Fruit fly (Drosophila melanogaster): Measurements from ENCODE around the gene eEF1gamma.

The eEF1gamma gene

DNA sequence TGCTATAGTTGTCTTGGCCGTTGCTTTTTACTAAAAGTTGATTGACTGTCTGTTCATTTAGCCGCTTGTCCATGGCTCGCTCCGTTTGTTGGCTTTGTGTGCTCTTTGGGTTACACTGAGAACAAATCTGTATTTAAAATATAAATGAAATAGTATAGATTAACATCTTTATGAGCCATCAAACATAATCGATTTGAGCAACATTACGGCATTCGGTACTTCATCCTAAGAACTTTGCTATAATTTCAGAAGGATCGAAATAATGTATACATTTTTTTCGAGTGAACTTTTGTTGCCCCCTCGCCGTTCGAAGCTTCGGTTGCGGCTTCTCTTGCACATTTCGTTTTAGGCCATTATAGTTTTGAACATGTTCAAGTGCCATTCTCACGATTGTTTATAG is 12.0 kb upstream of the eEF1gamma start (continued):
- peak; percentile 54 for TF ChIP-seq ttk (GFP tag; IDR thresholded peaks at IDR 0.05)
- TF ChIP-seq btn (GFP tag; optimal IDR thresholded peaks at IDR 0.05): no peak
- TF ChIP-seq zfh1 (GFP tag; IDR thresholded peaks at IDR 0.05): peak; percentile 75
- TF ChIP-seq CG1792 (GFP tag; optimal IDR thresholded peaks at IDR 0.05): no peak
- TF ChIP-seq CG4707 (GFP tag; optimal IDR thresholded peaks at IDR 0.05): peak; percentile 71
- no peak for TF ChIP-seq CG8478 (optimal IDR thresholded peaks at IDR 0.05)
- no peak for TF ChIP-seq hb (GFP tag; IDR thresholded peaks at IDR 0.05; ENCODE audit: partially characterized antibody)
- no peak for TF ChIP-seq sima (GFP tag; optimal IDR thresholded peaks at IDR 0.05)
- TF ChIP-seq CG12391 (tag; optimal IDR thresholded peaks at IDR 0.05): peak; percentile 77
- TF ChIP-seq Hsf (GFP tag; optimal IDR thresholded peaks at IDR 0.05): peak; percentile 43
- no peak for TF ChIP-seq CG6854 (GFP tag; optimal IDR thresholded peaks at IDR 0.05)
- no peak for TF ChIP-seq Fer2 (tag; optimal IDR thresholded peaks at IDR 0.05)
- peak; percentile 33 for TF ChIP-seq Atf3 (GFP tag; optimal IDR thresholded peaks at IDR 0.05)
- no peak for TF ChIP-seq Sin3A (optimal IDR thresholded peaks at IDR 0.05)
- TF ChIP-seq Scr (GFP tag; IDR thresholded peaks at IDR 0.05; ENCODE audit: partially characterized antibody): no peak
- no peak for TF ChIP-seq CG16813 (GFP tag; IDR thresholded peaks at IDR 0.05; ENCODE audit: partially characterized antibody)
- peak; percentile 15 for TF ChIP-seq CG18011 (GFP tag; optimal IDR thresholded peaks at IDR 0.05)
- peak; percentile 23 for TF ChIP-seq Chrac-16 (GFP tag; optimal IDR thresholded peaks at IDR 0.05)
- no peak for TF ChIP-seq pfk (GFP tag; optimal IDR thresholded peaks at IDR 0.05)
- TF ChIP-seq dpn (GFP tag; optimal IDR thresholded peaks at IDR 0.05): peak; percentile 14 to 61
- no peak for TF ChIP-seq jumu (GFP tag; optimal IDR thresholded peaks at IDR 0.05)
- TF ChIP-seq Mad (GFP tag; optimal IDR thresholded peaks at IDR 0.05): peak; percentile 27
- TF ChIP-seq TFAM (GFP tag; optimal IDR thresholded peaks at IDR 0.05): no peak
- TF ChIP-seq kay (GFP tag; optimal IDR thresholded peaks at IDR 0.05): no peak
- TF ChIP-seq gt (GFP tag; IDR thresholded peaks at IDR 0.05): no peak
- peak; percentile 66 for TF ChIP-seq esg (GFP tag; conservative IDR thresholded peaks at IDR 0.05)
- TF ChIP-seq salm (tag; optimal IDR thresholded peaks at IDR 0.05): peak; percentile 40
- peak; percentile 0 for TF ChIP-seq Nf-YC (tag; optimal IDR thresholded peaks at IDR 0.05)
- TF ChIP-seq psq (GFP tag; optimal IDR thresholded peaks at IDR 0.05): no peak
- peak; percentile 66 for TF ChIP-seq CG12071 (GFP tag; optimal IDR thresholded peaks at IDR 0.05)
- TF ChIP-seq CG8281 (tag; optimal IDR thresholded peaks at IDR 0.05): peak; percentile 39
- TF ChIP-seq Sox100B (GFP tag; optimal IDR thresholded peaks at IDR 0.05): peak; percentile 59
- TF ChIP-seq CG6813 (GFP tag; optimal IDR thresholded peaks at IDR 0.05): peak; percentile 54
- no peak for TF ChIP-seq zf30C (GFP tag; optimal IDR thresholded peaks at IDR 0.05)
- peak; percentile 26; the same call in 1 of the 2 replicates for TF ChIP-seq ssp (GFP tag; IDR thresholded peaks at IDR 0.05)
- no peak for TF ChIP-seq Dp (GFP tag; optimal IDR thresholded peaks at IDR 0.05)
- no peak for TF ChIP-seq CTCF (GFP tag; optimal IDR thresholded peaks at IDR 0.05)
- TF ChIP-seq Hr3 (GFP tag; optimal IDR thresholded peaks at IDR 0.05): peak; percentile 67
- peak; percentile 69 for TF ChIP-seq CG15601 (tag; optimal IDR thresholded peaks at IDR 0.05)
- peak; percentile 79 for TF ChIP-seq CG2678 (tag; optimal IDR thresholded peaks at IDR 0.05)
- TF ChIP-seq NC2α (GFP tag; optimal IDR thresholded peaks at IDR 0.05): no peak
- TF ChIP-seq BEAF-32 (GFP tag; optimal IDR thresholded peaks at IDR 0.05): no peak
- no peak for TF ChIP-seq gsb (GFP tag; IDR thresholded peaks at IDR 0.05)
- no peak for TF ChIP-seq trh (GFP tag; optimal IDR thresholded peaks at IDR 0.05)
- no peak for TF ChIP-seq CG6791 (GFP tag; IDR thresholded peaks at IDR 0.05; ENCODE audit: partially characterized antibody)
- TF ChIP-seq CG18262 (tag; optimal IDR thresholded peaks at IDR 0.05): peak; percentile 78
- peak; percentile 76 for TF ChIP-seq tap (tag; optimal IDR thresholded peaks at IDR 0.05)
- no peak for TF ChIP-seq dan (GFP tag; IDR thresholded peaks at IDR 0.05)
- TF ChIP-seq CoRest (tag; optimal IDR thresholded peaks at IDR 0.05): peak; percentile 73
- peak; percentile 4 for TF ChIP-seq stwl (tag; optimal IDR thresholded peaks at IDR 0.05)
- peak; percentile 27 for TF ChIP-seq pum (GFP tag; optimal IDR thresholded peaks at IDR 0.05)
- TF ChIP-seq Hmr (GFP tag; optimal IDR thresholded peaks at IDR 0.05): peak; percentile 42

All from whole organism, embryonic.